Worm (Caenorhabditis elegans): ENCODE measurements around the gene R09F10.5.

- TF ChIP-seq him-1 (tag; optimal IDR thresholded peaks at IDR 0.05) (no peak), W03F9.2 (tag; optimal IDR thresholded peaks at IDR 0.05) (no peak)
These were observed 12.9 kb downstream of the R09F10.5 start, which contains the start of gene R09F10.3 for ce11 chrX:8294586-8294985.

All from whole organism, L4/young adult.